Worm (Caenorhabditis elegans) whole organism, L4/young adult: ENCODE data around the gene W03C9.6.

Experiments
- W03F9.2 ChIP-seq: fragments of 150-350 bp; optimal IDR thresholded peaks from 2 replicates; lab custom pipeline; 2014; ENCODE audit warnings: missing biosample characterization, missing genetic modification characterization
- dao-5 ChIP-seq: sonication (generic microtip); optimal IDR thresholded peaks from 2 replicates; lab custom pipeline; 2016; ENCODE audit warnings: missing genotype, missing genetic modification characterization, moderate library complexity, missing compliant biosample characterization
- him-1 ChIP-seq: sonication (generic microtip); optimal IDR thresholded peaks from 2 replicates; lab custom pipeline; 2016; ENCODE audit warnings: missing genotype, missing genetic modification reagents, missing genetic modification characterization, missing compliant biosample characterization

The W03C9.6 gene

ce11 chrII:11969033-11969432 is 14.7 kb downstream of the W03C9.6 start:
- no peak for TF ChIP-seq dao-5
- TF ChIP-seq him-1 (tag; lab: Kevin White, UChicago) = no peak
- no peak for TF ChIP-seq W03F9.2

ce11 chrII:11971009-11971636 is 16.8 kb downstream of the W03C9.6 start:
- TF ChIP-seq him-1 (tag; lab: Kevin White, UChicago) (no peak), W03F9.2 (no peak), dao-5 (no peak)

ce11 chrII:11972266-11972665 is 18.0 kb downstream of the W03C9.6 start:
- TF ChIP-seq dao-5 (no peak), W03F9.2 (no peak), him-1 (tag; lab: Kevin White, UChicago) (no peak)

ce11 chrII:11973632-11974031 is 19.3 kb downstream of the W03C9.6 start, which contains the start of gene acbp-6:
Gene acbp-6 (minus strand): TSS chrII:11973732.
- no peak for TF ChIP-seq him-1 (tag; lab: Kevin White, UChicago)
- TF ChIP-seq dao-5 = no peak
- TF ChIP-seq W03F9.2 = no peak

ce11 chrII:11974048-11974995 is 20.0 kb downstream of the W03C9.6 start:
- TF ChIP-seq him-1 (tag; lab: Kevin White, UChicago) (no peak), dao-5 (no peak), W03F9.2 (no peak)

ce11 chrII:11976727-11977259 is 22.5 kb downstream of the W03C9.6 start:
- TF ChIP-seq him-1 (tag; lab: Kevin White, UChicago) (no peak), dao-5 (no peak), W03F9.2 (no peak)

ce11 chrII:11977363-11977762 is 23.1 kb downstream of the W03C9.6 start, which contains the start of gene Y17G7B.21:
Gene Y17G7B.21 (minus strand): TSS chrII:11977661.
- no peak for TF ChIP-seq dao-5
- no peak for TF ChIP-seq him-1 (tag; lab: Kevin White, UChicago)
- no peak for TF ChIP-seq W03F9.2

- no peak for TF ChIP-seq W03F9.2
- TF ChIP-seq him-1 (tag; lab: Kevin White, UChicago) = no peak
- TF ChIP-seq dao-5 = no peak
Measured at ce11 chrII:11978478-11978877, 24.2 kb downstream of the W03C9.6 start.

ce11 chrII:11978920-11979319 is 24.6 kb downstream of the W03C9.6 start:
- TF ChIP-seq dao-5 (no peak), W03F9.2 (no peak), him-1 (tag; lab: Kevin White, UChicago) (no peak)

ce11 chrII:11979449-11980095 is 25.3 kb downstream of the W03C9.6 start, which contains the start of the genes ash-2 and Y17G7B.20:
Gene ash-2 (plus strand): TSS chrII:11979838.
Gene Y17G7B.20 (minus strand): TSS chrII:11979844.
- TF ChIP-seq W03F9.2 = no peak
- no peak for TF ChIP-seq dao-5
- TF ChIP-seq him-1 (tag; lab: Kevin White, UChicago) = no peak

ce11 chrII:11980110-11980509 is 25.8 kb downstream of the W03C9.6 start:
- TF ChIP-seq dao-5 = no peak
- peak; percentile 72 for TF ChIP-seq him-1 (tag; lab: Kevin White, UChicago)
- TF ChIP-seq W03F9.2 = peak; percentile 93

- TF ChIP-seq him-1 (tag; lab: Kevin White, UChicago) (no peak), W03F9.2 (no peak), dao-5 (no peak)
Measured at ce11 chrII:11988724-11989123, 34.4 kb downstream of the W03C9.6 start, which contains the start of gene Y17G7B.3. Gene Y17G7B.3 (plus strand): TSS chrII:11989024.

- TF ChIP-seq him-1 (tag; lab: Kevin White, UChicago) (no peak), dao-5 (no peak), W03F9.2 (no peak)
Measured at ce11 chrII:11992701-11993100, 38.4 kb downstream of the W03C9.6 start, which contains the start of gene dhps-1. Gene dhps-1 (plus strand): TSS chrII:11993001.

ce11 chrII:11994940-11995339 is 40.6 kb downstream of the W03C9.6 start:
- TF ChIP-seq him-1 (tag; lab: Kevin White, UChicago) (no peak), dao-5 (no peak), W03F9.2 (no peak)
